Worm (Caenorhabditis elegans) whole organism, mixed stage, embryonic: ENCODE measurements around the gene F58G1.8.

Source experiments
- M03D4.4 ChIP-seq: sonication (generic microtip); optimal IDR thresholded peaks from 2 replicates; lab custom pipeline; 2017; ENCODE audit warnings: mild to moderate bottlenecking, missing genetic modification characterization, missing compliant biosample characterization
- bed-3 ChIP-seq: fragments of 200-800 bp; sonication (Bioruptor generic); optimal IDR thresholded peaks from 3 replicates; lab custom pipeline; 2018; ENCODE audit warnings: mild to moderate bottlenecking, missing genetic modification characterization, moderate library complexity, missing compliant biosample characterization
- blmp-1 ChIP-seq: fragments of 150-350 bp; optimal IDR thresholded peaks from 2 replicates; lab custom pipeline; 2014; ENCODE audit warnings: missing biosample characterization, missing genetic modification characterization
- ceh-39 ChIP-seq: fragments of 150-350 bp; optimal IDR thresholded peaks from 2 replicates; lab custom pipeline; 2014; ENCODE audit warnings: missing biosample characterization, missing genetic modification characterization
- ceh-43 ChIP-seq: fragments of 200-800 bp; sonication (Bioruptor generic); optimal IDR thresholded peaks from 2 replicates; lab custom pipeline; 2018; ENCODE audit warnings: mild to moderate bottlenecking, missing genetic modification characterization, moderate library complexity, missing compliant biosample characterization
- ceh-83 ChIP-seq: fragments of 200-800 bp; sonication (Bioruptor generic); optimal IDR thresholded peaks from 2 replicates; lab custom pipeline; 2018; ENCODE audit warnings: mild to moderate bottlenecking, missing genetic modification characterization, missing compliant biosample characterization
- ces-1 ChIP-seq: fragments of 150-350 bp; optimal IDR thresholded peaks from 2 replicates; lab custom pipeline; 2014; ENCODE audit warnings: missing biosample characterization, missing genetic modification reagents, missing genetic modification characterization
- cnd-1 ChIP-seq: fragments of 200-800 bp; sonication (Bioruptor generic); optimal IDR thresholded peaks from 2 replicates; lab custom pipeline; 2018; ENCODE audit warnings: mild to moderate bottlenecking, missing genetic modification characterization, missing compliant biosample characterization
- drap-1 ChIP-seq: fragments of 200-800 bp; sonication (Bioruptor generic); optimal IDR thresholded peaks from 3 replicates; lab custom pipeline; 2018; ENCODE audit warnings: mild to moderate bottlenecking, missing genetic modification characterization, missing compliant biosample characterization
- elt-1 ChIP-seq: sonication (generic microtip); optimal IDR thresholded peaks from 2 replicates; lab custom pipeline; 2017; ENCODE audit warnings: missing genetic modification characterization, mild to moderate bottlenecking, missing compliant biosample characterization, antibody characterized with exemption, moderate library complexity, borderline replicate concordance; ENCODE audit not compliant: insufficient read depth
- elt-3 ChIP-seq: fragments of 150-350 bp; optimal IDR thresholded peaks from 2 replicates; lab custom pipeline; 2014; ENCODE audit warnings: missing biosample characterization, missing genetic modification characterization
- flh-1 ChIP-seq: fragments of 200-800 bp; sonication (Bioruptor generic); optimal IDR thresholded peaks from 2 replicates; lab custom pipeline; 2018; ENCODE audit warnings: mild to moderate bottlenecking, missing genetic modification characterization, moderate library complexity, missing compliant biosample characterization
- hlh-1 ChIP-seq: fragments of 150-350 bp; optimal IDR thresholded peaks from 2 replicates; lab custom pipeline; 2014; ENCODE audit warnings: missing biosample characterization, missing genetic modification reagents, missing genetic modification characterization
- lsy-2 ChIP-seq: fragments of 150-350 bp; optimal IDR thresholded peaks from 2 replicates; lab custom pipeline; 2014; ENCODE audit warnings: missing biosample characterization, missing genetic modification characterization
- mab-5 ChIP-seq: fragments of 150-350 bp; optimal IDR thresholded peaks from 2 replicates; lab custom pipeline; 2014; ENCODE audit warnings: missing biosample characterization, missing genetic modification characterization
- mep-1 ChIP-seq: fragments of 150-350 bp; optimal IDR thresholded peaks from 2 replicates; lab custom pipeline; 2017; ENCODE audit warnings: missing biosample characterization, missing genetic modification reagents, missing genetic modification characterization, inconsistent platforms
- mls-2 ChIP-seq: sonication (generic microtip); optimal IDR thresholded peaks from 2 replicates; lab custom pipeline; 2016; ENCODE audit warnings: mild to moderate bottlenecking, missing genetic modification characterization, moderate library complexity, missing compliant biosample characterization
- nhr-12 ChIP-seq: fragments of 150-350 bp; optimal IDR thresholded peaks from 2 replicates; lab custom pipeline; 2014; ENCODE audit warnings: missing biosample characterization, missing genetic modification characterization
- nhr-2 ChIP-seq: fragments of 150-350 bp; optimal IDR thresholded peaks from 2 replicates; lab custom pipeline; 2014; ENCODE audit warnings: missing biosample characterization, missing genetic modification characterization
- nhr-28 ChIP-seq: fragments of 150-350 bp; optimal IDR thresholded peaks from 2 replicates; lab custom pipeline; 2014; ENCODE audit warnings: missing biosample characterization, missing genetic modification characterization
- pha-4 ChIP-seq: fragments of 150-350 bp; optimal IDR thresholded peaks from 2 replicates; lab custom pipeline; 2018; ENCODE audit warnings: missing biosample characterization, missing genetic modification reagents, missing genetic modification characterization
- sem-2 ChIP-seq: fragments of 200-800 bp; sonication (Bioruptor generic); optimal IDR thresholded peaks from 2 replicates; lab custom pipeline; 2018; ENCODE audit warnings: mild to moderate bottlenecking, missing genetic modification characterization, missing compliant biosample characterization
- snpc-4 ChIP-seq: fragments of 150-350 bp; optimal IDR thresholded peaks from 2 replicates; lab custom pipeline; 2014; ENCODE audit warnings: missing biosample characterization, missing genetic modification characterization
- sptf-1 ChIP-seq: sonication (generic microtip); optimal IDR thresholded peaks from 2 replicates; lab custom pipeline; 2017; ENCODE audit warnings: mild to moderate bottlenecking, missing genetic modification characterization, moderate library complexity, missing compliant biosample characterization
- tbx-8 ChIP-seq: fragments of 200-800 bp; sonication (Bioruptor generic); optimal IDR thresholded peaks from 2 replicates; lab custom pipeline; 2018; ENCODE audit warnings: mild to moderate bottlenecking, missing genetic modification characterization, moderate library complexity, missing compliant biosample characterization
- unc-120 ChIP-seq: sonication (generic microtip); optimal IDR thresholded peaks from 2 replicates; lab custom pipeline; 2017; ENCODE audit warnings: missing genetic modification characterization, missing compliant biosample characterization; ENCODE audit not compliant: poor library complexity, severe bottlenecking
- unc-39 ChIP-seq: fragments of 150-350 bp; optimal IDR thresholded peaks from 2 replicates; lab custom pipeline; 2014; ENCODE audit warnings: missing biosample characterization, missing genetic modification characterization
- unc-62 ChIP-seq: fragments of 150-350 bp; optimal IDR thresholded peaks from 2 replicates; lab custom pipeline; 2014; ENCODE audit warnings: missing biosample characterization, missing genetic modification reagents, missing genetic modification characterization
- ztf-11 ChIP-seq: fragments of 150-350 bp; optimal IDR thresholded peaks from 2 replicates; lab custom pipeline; 2014; ENCODE audit warnings: missing biosample characterization, missing genetic modification characterization

F58G1.8 gene

ce11 chrII:12904174-12904573 is 21.3 kb downstream of the F58G1.8 start, which contains the start of gene clec-66:
clec-66 (plus strand) TSS chrII:12904398.
- TF ChIP-seq drap-1 (GFP tag; lab: Kevin White, UChicago) (no peak), flh-1 (no peak), tbx-8 (GFP tag; lab: Kevin White, UChicago) (no peak), ceh-39 (no peak), mls-2 (tag; lab: Kevin White, UChicago) (no peak), ces-1 (no peak), hlh-1 (tag; lab: Kevin White, UChicago) (no peak), pha-4 (tag; lab: Kevin White, UChicago) (no peak), cnd-1 (tag; lab: Kevin White, UChicago) (no peak), ztf-11 (no peak)

- TF ChIP-seq bed-3 (GFP tag; lab: Kevin White, UChicago) (no peak), unc-120 (tag; lab: Kevin White, UChicago) (no peak), nhr-2 (tag; lab: Kevin White, UChicago) (no peak)
Observed at ce11 chrII:12901025-12901424, 24.4 kb downstream of the F58G1.8 start, which contains the start of gene clec-65. clec-65 (plus strand) TSS chrII:12901325.

- TF ChIP-seq flh-1: no peak
- no peak for TF ChIP-seq blmp-1 (tag; lab: Kevin White, UChicago)
- TF ChIP-seq, all 35 proteins: peak for 0
Observed at ce11 chrII:12897942-12898341, 27.5 kb downstream of the F58G1.8 start, which contains the start of gene clec-64. clec-64 (plus strand) TSS chrII:12898242.

ce11 chrII:12897361-12897760 is 28.1 kb downstream of the F58G1.8 start:
- TF ChIP-seq blmp-1 (tag; lab: Kevin White, UChicago) (no peak), ceh-43 (GFP tag; lab: Kevin White, UChicago) (no peak), M03D4.4 (no peak), bed-3 (GFP tag; lab: Kevin White, UChicago) (no peak), unc-62 (GFP tag; lab: Kevin White, UChicago) (no peak), mab-5 (tag; lab: Kevin White, UChicago) (no peak), mls-2 (tag; lab: Kevin White, UChicago) (no peak), unc-120 (tag; lab: Kevin White, UChicago) (no peak), elt-3 (tag; lab: Kevin White, UChicago) (no peak), nhr-12 (tag; lab: Kevin White, UChicago) (no peak), mep-1 (tag; lab: Kevin White, UChicago) (no peak)
- TF ChIP-seq, all 35 proteins: peak for 0

ce11 chrII:12896666-12897065 is 28.8 kb downstream of the F58G1.8 start:
- TF ChIP-seq nhr-12 (tag; lab: Kevin White, UChicago): no peak

- TF ChIP-seq ces-1: no peak
- no peak for TF ChIP-seq elt-1 (tag; lab: Kevin White, UChicago)
- TF ChIP-seq nhr-12 (tag; lab: Kevin White, UChicago): no peak
- TF ChIP-seq mls-2 (tag; lab: Kevin White, UChicago): no peak
- TF ChIP-seq hlh-1 (tag; lab: Kevin White, UChicago): no peak
- TF ChIP-seq nhr-28: no peak
- no peak for TF ChIP-seq unc-62 (GFP tag; lab: Kevin White, UChicago)
- TF ChIP-seq unc-120 (tag; lab: Kevin White, UChicago): no peak
- no peak for TF ChIP-seq snpc-4 (tag; lab: Kevin White, UChicago)
- TF ChIP-seq ceh-43 (GFP tag; lab: Kevin White, UChicago): no peak
- no peak for TF ChIP-seq unc-39 (tag; lab: Kevin White, UChicago)
- TF ChIP-seq ceh-83: no peak
- no peak for TF ChIP-seq sem-2 (GFP tag; lab: Kevin White, UChicago)
- TF ChIP-seq lsy-2 (tag; lab: Kevin White, UChicago): no peak
- TF ChIP-seq sptf-1 (tag; lab: Kevin White, UChicago): no peak
- no peak for TF ChIP-seq mep-1 (tag; lab: Kevin White, UChicago)
- TF ChIP-seq tbx-8 (GFP tag; lab: Kevin White, UChicago): no peak
- TF ChIP-seq drap-1 (GFP tag; lab: Kevin White, UChicago): no peak
Observed at ce11 chrII:12895078-12895670, 30.3 kb downstream of the F58G1.8 start, which contains the start of the genes clec-62 and clec-63. clec-62 (minus strand) TSS chrII:12895128. clec-63 (plus strand) TSS chrII:12895638.
